Worm (Caenorhabditis elegans): Measurements from ENCODE around the gene sfxn-1.4.

The sfxn-1.4 gene

DNA sequence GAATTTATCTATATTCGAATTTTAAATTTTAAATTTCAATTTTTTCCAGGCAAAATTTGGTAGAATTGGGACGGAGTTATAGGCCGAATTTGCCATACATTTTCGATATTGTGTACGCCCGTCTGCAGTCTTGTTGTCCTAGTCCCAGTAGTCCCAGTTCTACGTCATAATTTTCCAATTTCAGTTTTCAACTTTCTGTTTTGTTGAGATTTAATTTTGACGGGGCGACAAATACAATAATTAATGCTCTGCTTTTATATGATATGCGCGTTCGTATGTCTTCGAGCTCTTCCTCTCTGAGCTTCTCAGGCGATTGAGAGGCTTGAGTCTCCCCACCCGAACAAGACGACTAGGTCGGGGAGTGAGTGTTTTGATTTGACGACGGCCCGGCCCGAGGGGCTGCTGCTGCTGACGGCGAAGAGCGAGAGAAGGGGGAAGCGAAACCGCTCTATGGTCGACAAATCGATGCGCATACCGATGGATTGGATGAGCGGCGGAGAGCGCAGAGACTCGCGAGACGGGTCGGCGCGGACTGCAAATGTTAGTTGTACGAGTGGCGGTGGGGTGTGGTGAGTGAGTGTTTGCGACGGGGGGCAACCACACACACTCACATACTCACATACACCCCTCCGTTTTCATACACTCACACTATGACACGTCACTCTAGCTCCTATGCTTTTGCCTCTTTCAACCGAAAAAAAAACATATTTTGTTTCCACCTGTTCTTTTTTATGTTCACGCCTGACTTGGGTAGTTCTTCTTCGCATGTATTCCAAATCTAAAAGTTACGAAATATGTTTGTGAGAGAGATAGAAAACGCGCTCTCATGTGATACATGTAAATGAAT lies 46.1 kb downstream of the sfxn-1.4 start:
- TF ChIP-seq jun-1 (tag; optimal IDR thresholded peaks at IDR 0.05) (peak; percentile 86), hmg-11 (tag; optimal IDR thresholded peaks at IDR 0.05) (peak; percentile 87), nfya-1 (tag; optimal IDR thresholded peaks at IDR 0.05; ENCODE audit: insufficient read depth) (peak; percentile 89), ceh-28 (tag; optimal IDR thresholded peaks at IDR 0.05) (peak; percentile 87), ceh-9 (tag; optimal IDR thresholded peaks at IDR 0.05) (no peak), pqm-1 (tag; optimal IDR thresholded peaks at IDR 0.05) (peak; percentile 55), eor-1 (tag; optimal IDR thresholded peaks at IDR 0.05) (no peak), skn-1 (tag; optimal IDR thresholded peaks at IDR 0.05) (peak; percentile 49), daf-12 (tag; optimal IDR thresholded peaks at IDR 0.05) (no peak), sea-2 (GFP tag; optimal IDR thresholded peaks at IDR 0.05) (peak; percentile 96), lsy-12 (tag; optimal IDR thresholded peaks at IDR 0.05) (peak; percentile 81), nhr-11 (tag; optimal IDR thresholded peaks at IDR 0.05) (peak; percentile 81), lin-15B (tag; optimal IDR thresholded peaks at IDR 0.05) (peak; percentile 72), nhr-25 (tag; optimal IDR thresholded peaks at IDR 0.05) (peak; percentile 72), snpc-4 (tag; optimal IDR thresholded peaks at IDR 0.05) (peak; percentile 46), fkh-2 (tag; optimal IDR thresholded peaks at IDR 0.05) (peak; percentile 19), ama-1 (optimal IDR thresholded peaks at IDR 0.05) (peak; percentile 91), mml-1 (tag; optimal IDR thresholded peaks at IDR 0.05) (no peak), elt-3 (tag; optimal IDR thresholded peaks at IDR 0.05) (peak in 1 of 3 experiments; percentile 25), lin-39 (tag; optimal IDR thresholded peaks at IDR 0.05) (peak; percentile 99), ztf-4 (tag; optimal IDR thresholded peaks at IDR 0.05) (peak; percentile 2), fos-1 (tag; optimal IDR thresholded peaks at IDR 0.05) (peak; percentile 50), elt-1 (tag; optimal IDR thresholded peaks at IDR 0.05) (no peak), nhr-76 (tag; optimal IDR thresholded peaks at IDR 0.05) (no peak), elt-2 (tag; optimal IDR thresholded peaks at IDR 0.05) (peak; percentile 75), nhr-23 (tag; optimal IDR thresholded peaks at IDR 0.05) (peak; percentile 79), aly-2 (tag; optimal IDR thresholded peaks at IDR 0.05) (no peak), nhr-43 (tag; optimal IDR thresholded peaks at IDR 0.05; ENCODE audit: poor library complexity, severe bottlenecking) (peak; percentile 9), egl-27 (tag; optimal IDR thresholded peaks at IDR 0.05) (peak; percentile 40), fkh-10 (GFP tag; optimal IDR thresholded peaks at IDR 0.05) (no peak), egl-5 (tag; optimal IDR thresholded peaks at IDR 0.05) (no peak), nhr-67 (tag; optimal IDR thresholded peaks at IDR 0.05) (no peak), nhr-237 (tag; optimal IDR thresholded peaks at IDR 0.05) (no peak), ceh-82 (tag; optimal IDR thresholded peaks at IDR 0.05) (no peak), nhr-28 (tag; optimal IDR thresholded peaks at IDR 0.05) (no peak), zag-1 (tag; optimal IDR thresholded peaks at IDR 0.05) (peak; percentile 35), ceh-16 (tag; optimal IDR thresholded peaks at IDR 0.05) (no peak), pha-4 (tag; optimal IDR thresholded peaks at IDR 0.05) (peak; percentile 89), mdl-1 (tag; optimal IDR thresholded peaks at IDR 0.05) (no peak), unc-62 (GFP tag; optimal IDR thresholded peaks at IDR 0.05) (peak; percentile 80), R02D3.7 (tag; optimal IDR thresholded peaks at IDR 0.05) (peak; percentile 54), ZK546.5 (tag; optimal IDR thresholded peaks at IDR 0.05) (no peak), tbx-2 (tag; optimal IDR thresholded peaks at IDR 0.05) (peak; percentile 10), ztf-11 (tag; optimal IDR thresholded peaks at IDR 0.05) (no peak)
